Fruit fly (Drosophila melanogaster) whole organism, pupa: Measurements from ENCODE around the gene Hou.
A peak's percentile ranks its signal among the peaks of the same experiment; 100 is the strongest.

Experiments
- CG12605 ChIP-seq: fragments of 200-800 bp; sonication (Bioruptor generic); IDR thresholded peaks from 2 replicates; pipeline ENCODE4 v1.3.6; 2022; ENCODE audit warnings: missing biosample characterization, missing genetic modification characterization
- CG14655 ChIP-seq: fragments of 200-800 bp; sonication (Bioruptor generic); optimal IDR thresholded peaks from 3 replicates; lab custom pipeline; 2017; ENCODE audit warnings: mild to moderate bottlenecking, missing biosample characterization, missing genetic modification reagents, missing genetic modification characterization
- CG15710 ChIP-seq: fragments of 200-800 bp; sonication (Bioruptor generic); optimal IDR thresholded peaks from 2 replicates; lab custom pipeline; 2018; ENCODE audit warnings: missing biosample characterization, mild to moderate bottlenecking, missing genetic modification characterization, moderate library complexity
- CG17806 ChIP-seq: fragments of 200-800 bp; sonication (Bioruptor generic); optimal IDR thresholded peaks from 2 replicates; lab custom pipeline; 2018; ENCODE audit warnings: missing biosample characterization, mild to moderate bottlenecking, missing genetic modification characterization, moderate library complexity
- CG34367 ChIP-seq: fragments of 200-800 bp; sonication (Bioruptor generic); optimal IDR thresholded peaks from 2 replicates; lab custom pipeline; 2018; ENCODE audit warnings: missing biosample characterization, mild to moderate bottlenecking, missing genetic modification characterization
- CG4496 ChIP-seq: fragments of 200-800 bp; sonication (Bioruptor generic); IDR thresholded peaks from 3 replicates; pipeline ENCODE4 v1.3.6; 2022; ENCODE audit warnings: missing biosample characterization, missing genetic modification characterization
- CG8159 ChIP-seq: fragments of 200-800 bp; sonication (Bioruptor generic); optimal IDR thresholded peaks from 3 replicates; lab custom pipeline; 2018; ENCODE audit warnings: missing biosample characterization, mild to moderate bottlenecking, missing genetic modification characterization, moderate library complexity
- D1 ChIP-seq: fragments of 200-800 bp; sonication (Bioruptor generic); optimal IDR thresholded peaks from 2 replicates; lab custom pipeline; 2018; ENCODE audit warnings: missing biosample characterization, mild to moderate bottlenecking, missing genetic modification characterization, moderate library complexity
- EcR ChIP-seq: fragments of 200-800 bp; sonication (Bioruptor generic); optimal IDR thresholded peaks from 3 replicates; lab custom pipeline; 2019; ENCODE audit warnings: missing biosample characterization, missing genetic modification characterization, mild to moderate bottlenecking, moderate library complexity, missing genetic modification reagents
- Ets98B ChIP-seq: fragments of 200-800 bp; sonication (Bioruptor generic); IDR thresholded peaks from 2 replicates; pipeline ENCODE4 v1.3.6; 2022; ENCODE audit warnings: missing biosample characterization, missing genetic modification characterization
- Pif1A ChIP-seq: fragments of 200-800 bp; sonication (Bioruptor generic); optimal IDR thresholded peaks from 3 replicates; lab custom pipeline; 2016; ENCODE audit warnings: missing biosample characterization, missing genetic modification characterization
- Snoo ChIP-seq: fragments of 200-800 bp; sonication (Bioruptor generic); optimal IDR thresholded peaks from 3 replicates; lab custom pipeline; 2017; ENCODE audit warnings: missing biosample characterization, mild to moderate bottlenecking, missing genetic modification characterization, inconsistent platforms
- gl ChIP-seq: fragments of 200-800 bp; sonication (Bioruptor generic); optimal IDR thresholded peaks from 2 replicates; lab custom pipeline; 2018; ENCODE audit warnings: missing biosample characterization, mild to moderate bottlenecking, missing genetic modification characterization
- rn ChIP-seq: fragments of 200-800 bp; sonication (Bioruptor generic); IDR thresholded peaks from 2 replicates; pipeline ENCODE4 v1.3.6; 2022; ENCODE audit warnings: missing biosample characterization, missing genetic modification characterization

- peak; percentile 65 for TF ChIP-seq CG8159 (tag; lab: Kevin White, UChicago)
- TF ChIP-seq CG14655 (GFP tag; lab: Kevin White, UChicago), result no peak
- peak; percentile 53 for TF ChIP-seq CG17806
- TF ChIP-seq gl (tag; lab: Kevin White, UChicago), result peak; percentile 80
- TF ChIP-seq EcR, result peak; percentile 71
- TF ChIP-seq CG34367 (tag; lab: Kevin White, UChicago), result peak; percentile 56
- TF ChIP-seq CG4496 (GFP tag; lab: Robert Waterston, UW), result peak; percentile 87
- peak; percentile 80 for TF ChIP-seq Pif1A (GFP tag; lab: Kevin White, UChicago)
- TF ChIP-seq CG15710 (tag; lab: Kevin White, UChicago), result peak; percentile 67
- TF ChIP-seq Ets98B (GFP tag; lab: Robert Waterston, UW), result peak; percentile 89
- no peak for TF ChIP-seq D1 (tag; lab: Kevin White, UChicago)
- TF ChIP-seq rn (GFP tag; lab: Robert Waterston, UW), result peak; percentile 44; the same call in 1 of the 2 replicates
- peak; percentile 77 for TF ChIP-seq Snoo
- peak; percentile 68 for TF ChIP-seq CG12605 (GFP tag; lab: Robert Waterston, UW)
Measured at dm6 chrX:18646855-18647699, 3.2 kb downstream of the Hou start, which contains the start of gene Rip11.
